Worm (Caenorhabditis elegans): Measurements from ENCODE around the gene kin-36.
A peak's percentile ranks its signal among the peaks of the same experiment; 100 is the strongest.

The kin-36 gene

DNA sequence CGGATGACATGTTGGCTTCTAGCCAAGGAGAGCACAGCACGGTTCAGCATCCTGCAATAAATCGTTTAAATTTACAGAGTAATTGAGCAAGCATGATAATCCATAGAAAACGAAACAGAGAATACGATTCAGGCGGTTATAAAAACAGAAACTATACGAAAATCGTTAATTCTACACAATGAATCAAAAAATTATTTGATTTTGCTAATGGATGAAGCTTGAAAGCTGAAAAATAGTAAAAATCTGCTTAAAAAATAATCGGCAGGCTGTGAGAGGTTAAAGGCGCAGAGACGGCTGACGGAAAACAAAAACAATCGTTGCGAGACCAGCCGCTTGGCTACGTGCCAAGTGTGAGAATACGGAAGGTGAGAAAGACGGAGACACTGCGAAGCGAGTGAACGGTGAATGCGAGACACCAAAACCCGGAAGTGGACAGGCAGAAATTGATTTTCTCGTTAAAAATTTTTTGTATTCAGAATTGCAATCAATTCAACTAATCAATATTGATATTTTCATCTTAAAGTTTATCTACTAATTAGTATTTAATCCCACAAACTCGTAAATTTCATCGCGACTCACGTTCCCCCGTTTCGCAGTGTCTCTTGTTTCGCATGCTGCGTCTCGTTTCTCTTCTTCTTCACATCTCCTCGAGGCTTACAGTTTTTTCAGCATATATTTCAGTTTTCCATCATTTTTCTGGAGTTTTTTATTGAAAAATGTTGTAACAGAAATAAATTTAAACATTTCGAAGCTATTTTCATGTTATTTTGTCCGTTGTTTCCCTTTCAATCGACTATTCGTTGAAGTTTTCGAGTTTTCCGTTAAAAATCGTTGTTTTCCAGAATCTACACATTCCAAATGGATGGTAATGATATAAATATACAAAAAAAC is 18.4 kb upstream of the kin-36 start, which contains the start of the genes F29B9.11 and jmjd-1.2 (continued):
- peak; percentile 84 for TF ChIP-seq fkh-10 (GFP tag; optimal IDR thresholded peaks at IDR 0.05)
- no peak for TF ChIP-seq daf-12 (tag; optimal IDR thresholded peaks at IDR 0.05)
- peak; percentile 82 for TF ChIP-seq F37D6.2 (tag; optimal IDR thresholded peaks at IDR 0.05)
- TF ChIP-seq duxl-1 (tag; optimal IDR thresholded peaks at IDR 0.05; ENCODE audit: poor library complexity), result peak; percentile 73
- TF ChIP-seq ceh-62 (tag; optimal IDR thresholded peaks at IDR 0.05), result no peak
- no peak for TF ChIP-seq T20F7.1 (GFP tag; optimal IDR thresholded peaks at IDR 0.05)
- no peak; the same call in 1 of the 2 replicates for TF ChIP-seq ZK337.2 (GFP tag; IDR thresholded peaks at IDR 0.05)
- TF ChIP-seq hlh-30 (tag; optimal IDR thresholded peaks at IDR 0.05; ENCODE audit: insufficient read depth), result peak; percentile 82
- TF ChIP-seq tag-97 (GFP tag; IDR thresholded peaks at IDR 0.05), result no peak
- TF ChIP-seq snpc-4 (tag; optimal IDR thresholded peaks at IDR 0.05), result no peak
- peak; percentile 65 for TF ChIP-seq Y48G9A.11 (GFP tag; IDR thresholded peaks at IDR 0.05)
- no peak for TF ChIP-seq nhr-76 (tag; optimal IDR thresholded peaks at IDR 0.05)
- no peak for TF ChIP-seq cey-2 (tag; optimal IDR thresholded peaks at IDR 0.05; ENCODE audit: borderline replicate concordance, insufficient read depth)
- TF ChIP-seq lin-29 (GFP tag; IDR thresholded peaks at IDR 0.05), result no peak
- peak; percentile 93 for TF ChIP-seq hlh-11 (tag; optimal IDR thresholded peaks at IDR 0.05)
- TF ChIP-seq jun-1 (tag; optimal IDR thresholded peaks at IDR 0.05), result no peak
- TF ChIP-seq nhr-25 (tag; optimal IDR thresholded peaks at IDR 0.05; ENCODE audit: borderline replicate concordance, insufficient read depth), result peak; percentile 90
- TF ChIP-seq hmg-1.1 (GFP tag; IDR thresholded peaks at IDR 0.05), result peak; percentile 89
- TF ChIP-seq ceh-20 (GFP tag; IDR thresholded peaks at IDR 0.05), result peak; percentile 87; the same call in 1 of the 2 replicates
- peak; percentile 79; the same call in 1 of the 2 replicates for TF ChIP-seq tra-1 (GFP tag; IDR thresholded peaks at IDR 0.05)
- no peak for TF ChIP-seq dmd-8 (GFP tag; IDR thresholded peaks at IDR 0.05)
- TF ChIP-seq dve-1 (tag; optimal IDR thresholded peaks at IDR 0.05; ENCODE audit: insufficient read depth), result peak; percentile 92
- TF ChIP-seq nhr-28 (tag; optimal IDR thresholded peaks at IDR 0.05), result peak; percentile 60
- peak; percentile 95 for TF ChIP-seq mep-1 (tag; optimal IDR thresholded peaks at IDR 0.05)
- TF ChIP-seq zip-11 (GFP tag; IDR thresholded peaks at IDR 0.05), result no peak
- TF ChIP-seq Y5F2A.4 (GFP tag; optimal IDR thresholded peaks at IDR 0.05), result no peak
- TF ChIP-seq F26F4.8 (GFP tag; conservative IDR thresholded peaks at IDR 0.05), result no peak
- peak; percentile 72; the same call in 1 of the 2 replicates for TF ChIP-seq D1046.2 (GFP tag; IDR thresholded peaks at IDR 0.05)
- peak; percentile 91 for TF ChIP-seq zfp-2 (tag; optimal IDR thresholded peaks at IDR 0.05)
- peak; percentile 99 for TF ChIP-seq aha-1 (tag)
- TF ChIP-seq unc-62 (GFP tag; optimal IDR thresholded peaks at IDR 0.05 in 1 of 2), result peak in 1 of 2 experiments; percentile 88
- TF ChIP-seq unc-62 (tag; optimal IDR thresholded peaks at IDR 0.05), result no peak
- peak; percentile 93 for TF ChIP-seq nhr-11 (tag; optimal IDR thresholded peaks at IDR 0.05)
- TF ChIP-seq lin-15B (tag; optimal IDR thresholded peaks at IDR 0.05), result no peak
- peak; percentile 67; the same call in 1 of the 2 replicates for TF ChIP-seq madf-9 (GFP tag; conservative IDR thresholded peaks at IDR 0.05)
- peak; percentile 79 for TF ChIP-seq nhr-42 (GFP tag; IDR thresholded peaks at IDR 0.05)

DNA sequence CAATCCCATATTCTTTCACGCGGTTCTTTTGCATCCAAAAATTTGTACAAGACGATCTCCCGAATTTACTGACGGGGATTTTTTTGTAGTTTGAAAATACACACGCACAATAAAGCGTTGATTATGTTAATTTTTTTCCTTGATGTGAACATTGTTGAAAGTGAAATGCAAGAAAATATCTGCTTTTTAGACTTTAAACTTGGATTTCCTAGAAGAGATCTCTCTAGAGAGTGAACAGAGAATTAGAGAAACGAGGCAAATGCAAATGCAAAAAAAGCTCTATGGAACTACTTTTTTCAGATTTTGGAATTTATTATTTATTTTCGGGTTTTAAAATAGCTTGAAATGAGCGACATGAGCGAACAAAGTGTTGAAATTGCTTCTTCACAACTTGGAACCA is 13.7 kb upstream of the kin-36 start, which contains the start of gene F29B9.1:
F29B9.1 (plus strand) TSS at position 301 of the 400 bp plus-strand sequence.
- no peak for TF ChIP-seq ztf-11 (tag; optimal IDR thresholded peaks at IDR 0.05)
- peak; percentile 26 for TF ChIP-seq duxl-1 (tag; optimal IDR thresholded peaks at IDR 0.05; ENCODE audit: poor library complexity)

ce11 chrIV:4667383-4667782 is 11.4 kb upstream of the kin-36 start:
- TF ChIP-seq unc-62 (GFP tag; optimal IDR thresholded peaks at IDR 0.05 in 1 of 2), result peak in 1 of 2 experiments; percentile 77
- no peak for TF ChIP-seq unc-62 (tag; optimal IDR thresholded peaks at IDR 0.05)
- no peak for TF ChIP-seq dpl-1 (GFP tag; optimal IDR thresholded peaks at IDR 0.05)
- peak; percentile 79 for TF ChIP-seq set-16 (GFP tag; IDR thresholded peaks at IDR 0.05)
- 0 out of 2 replicates have a peak, but pooled peaks have one; percentile 25 for TF ChIP-seq ceh-20 (GFP tag; IDR thresholded peaks at IDR 0.05)
- TF ChIP-seq tag-97 (GFP tag; IDR thresholded peaks at IDR 0.05), result no peak
